Worm (Caenorhabditis elegans) whole organism, early embryonic: ENCODE data around the gene srz-37.
A peak's percentile ranks its signal among the peaks of the same experiment; 100 is the strongest.

Source experiments
- B0310.2 ChIP-seq: sonication (generic microtip); optimal IDR thresholded peaks from 2 replicates; lab custom pipeline; 2016; ENCODE audit warnings: mild to moderate bottlenecking, missing genetic modification characterization, missing compliant biosample characterization
- F13C5.2 ChIP-seq: sonication (generic microtip); optimal IDR thresholded peaks from 2 replicates; lab custom pipeline; 2017; ENCODE audit warnings: mild to moderate bottlenecking, missing genetic modification characterization, inconsistent platforms, missing compliant biosample characterization
- aly-1 ChIP-seq: sonication (generic microtip); optimal IDR thresholded peaks from 2 replicates; lab custom pipeline; 2016; ENCODE audit warnings: missing genetic modification characterization, missing compliant biosample characterization
- ama-1 ChIP-seq: fragments of 150-350 bp; optimal IDR thresholded peaks from 2 replicates; lab custom pipeline; 2014
- ceh-13 ChIP-seq: fragments of 200-800 bp; sonication (Bioruptor generic); optimal IDR thresholded peaks from 2 replicates; lab custom pipeline; 2018; ENCODE audit warnings: mild to moderate bottlenecking, missing genetic modification characterization, missing compliant biosample characterization
- ceh-36 ChIP-seq: sonication (generic microtip); optimal IDR thresholded peaks from 2 replicates; lab custom pipeline; 2016; ENCODE audit warnings: missing genetic modification characterization, inconsistent platforms, missing compliant biosample characterization
- ets-7 ChIP-seq: sonication (generic microtip); optimal IDR thresholded peaks from 2 replicates; lab custom pipeline; 2016; ENCODE audit warnings: missing genotype, missing genetic modification characterization, missing compliant biosample characterization
- flt-1 ChIP-seq: fragments of 200-800 bp; sonication (Bioruptor generic); IDR thresholded peaks from 2 replicates; pipeline ENCODE4 v1.3.6; 2022; ENCODE audit warnings: missing genetic modification characterization, missing compliant biosample characterization
- hmbx-1 ChIP-seq: sonication (generic microtip); optimal IDR thresholded peaks from 2 replicates; lab custom pipeline; 2016; ENCODE audit warnings: mild to moderate bottlenecking, missing genetic modification characterization, missing compliant biosample characterization
- hmg-4 ChIP-seq: fragments of 200-800 bp; sonication (Bioruptor generic); optimal IDR thresholded peaks from 2 replicates; lab custom pipeline; 2018; ENCODE audit warnings: mild to moderate bottlenecking, missing genetic modification characterization, missing compliant biosample characterization
- hnd-1 ChIP-seq: sonication (generic microtip); optimal IDR thresholded peaks from 2 replicates; lab custom pipeline; 2016; ENCODE audit warnings: missing genetic modification characterization, missing compliant biosample characterization
- pes-1 ChIP-seq: fragments of 200-800 bp; sonication (Bioruptor generic); IDR thresholded peaks from 2 replicates; pipeline ENCODE4 v1.3.6; 2022; ENCODE audit warnings: missing genetic modification reagents, missing genetic modification characterization, missing compliant biosample characterization
- scrt-1 ChIP-seq: fragments of 200-800 bp; sonication (Bioruptor generic); IDR thresholded peaks from 2 replicates; pipeline ENCODE4 v1.3.6; 2022; ENCODE audit warnings: missing genetic modification characterization, missing compliant biosample characterization
- sea-1 ChIP-seq: fragments of 200-800 bp; sonication (Bioruptor generic); conservative IDR thresholded peaks from 2 replicates; pipeline ENCODE4 v1.3.6; 2022; ENCODE audit warnings: missing genetic modification characterization, missing compliant biosample characterization
- tbx-11 ChIP-seq: fragments of 200-800 bp; sonication (Bioruptor generic); IDR thresholded peaks from 2 replicates; pipeline ENCODE4 v1.3.6; 2022; ENCODE audit warnings: missing genetic modification characterization, missing compliant biosample characterization
- tbx-37 ChIP-seq: fragments of 200-800 bp; sonication (Bioruptor generic); conservative IDR thresholded peaks from 2 replicates; pipeline ENCODE4 v1.3.6; 2022; ENCODE audit warnings: missing genetic modification reagents, missing genetic modification characterization, missing compliant biosample characterization
- tra-4 ChIP-seq: sonication (generic microtip); optimal IDR thresholded peaks from 2 replicates; lab custom pipeline; 2017; ENCODE audit warnings: missing genetic modification characterization, missing compliant biosample characterization

The srz-37 gene

DNA sequence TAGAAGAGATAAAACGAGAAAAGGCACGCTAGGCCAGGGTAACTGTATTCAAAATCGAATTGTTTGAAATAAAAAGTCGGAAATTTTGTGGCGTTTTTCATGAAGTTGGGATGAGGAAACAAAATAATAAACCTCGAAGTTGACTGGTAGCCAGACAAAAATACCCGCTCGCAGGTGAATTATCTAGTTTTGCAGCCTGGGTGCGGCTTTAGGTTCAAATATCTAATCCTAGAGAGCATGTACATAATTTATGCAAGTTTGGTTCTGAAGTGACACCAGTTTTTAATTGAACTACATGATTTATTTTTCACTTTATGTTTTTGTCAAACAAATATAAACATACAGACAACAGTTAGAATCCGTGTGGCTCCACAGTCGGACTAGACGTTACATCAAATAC, at the start of gene srz-37:
Gene srz-37 (minus strand): TSS at position 101 of the 400 bp plus-strand sequence.
- no peak for TF ChIP-seq tbx-37 (GFP tag; lab: Robert Waterston, UW)
- TF ChIP-seq F13C5.2 (tag; lab: Kevin White, UChicago) = no peak
- TF ChIP-seq B0310.2 (tag; lab: Kevin White, UChicago) = no peak
- TF ChIP-seq pes-1 (GFP tag; lab: Robert Waterston, UW) = no peak
- no peak for TF ChIP-seq ceh-13
- no peak for TF ChIP-seq scrt-1 (GFP tag; lab: Robert Waterston, UW)
- TF ChIP-seq hnd-1 = no peak

DNA sequence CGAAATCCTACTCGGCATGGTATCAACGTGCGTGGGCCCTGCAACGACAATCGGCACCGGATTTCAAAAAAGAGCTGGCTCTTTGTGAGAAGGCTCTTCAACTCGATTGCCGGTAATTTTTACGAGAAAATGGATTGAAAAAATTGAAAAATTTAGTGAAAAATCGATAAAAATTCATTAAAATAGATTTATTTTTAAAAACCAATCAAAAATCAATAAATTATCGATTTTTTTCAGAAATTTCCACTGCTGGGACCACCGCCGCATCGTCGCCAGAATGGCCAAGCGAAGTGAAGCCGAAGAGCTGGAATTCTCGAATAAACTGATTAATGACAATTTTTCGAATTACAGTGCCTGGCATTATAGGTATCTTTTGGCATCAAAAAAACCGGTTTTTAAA, 46.2 kb upstream of the srz-37 start:
- TF ChIP-seq F13C5.2 (tag; lab: Kevin White, UChicago) = no peak
- no peak for TF ChIP-seq flt-1 (GFP tag; lab: Robert Waterston, UW)

DNA sequence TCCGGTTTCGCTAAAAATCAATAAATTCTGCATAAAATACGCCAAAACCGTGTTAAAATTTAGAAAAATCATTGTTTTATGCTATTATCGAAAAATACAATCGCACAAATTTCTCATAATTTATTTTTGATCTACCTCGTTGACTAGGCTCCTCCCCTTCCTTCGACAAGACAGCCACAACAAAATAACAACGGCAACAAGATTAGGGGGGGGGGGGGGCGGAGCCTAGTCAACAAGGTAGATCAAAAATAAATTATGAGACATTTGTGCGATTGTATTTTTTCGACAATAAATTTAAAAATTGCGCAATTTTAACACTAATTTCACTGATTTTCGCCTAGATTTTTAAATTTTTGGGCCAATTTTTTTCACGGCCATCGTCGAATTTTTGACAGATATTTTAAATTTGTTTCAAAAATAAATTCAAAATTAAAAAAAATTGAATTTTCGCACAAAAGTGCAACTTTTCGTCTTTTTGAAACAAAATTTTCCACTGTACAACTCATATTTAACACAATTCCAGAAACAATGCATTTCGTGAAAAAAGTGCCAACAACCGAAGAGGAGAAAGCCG, 45.3 kb upstream of the srz-37 start, which contains the start of gene M57.2:
Gene M57.2 (plus strand): TSS at position 524 of the 574 bp plus-strand sequence.
- TF ChIP-seq hmbx-1 (tag; lab: Kevin White, UChicago) = no peak

DNA sequence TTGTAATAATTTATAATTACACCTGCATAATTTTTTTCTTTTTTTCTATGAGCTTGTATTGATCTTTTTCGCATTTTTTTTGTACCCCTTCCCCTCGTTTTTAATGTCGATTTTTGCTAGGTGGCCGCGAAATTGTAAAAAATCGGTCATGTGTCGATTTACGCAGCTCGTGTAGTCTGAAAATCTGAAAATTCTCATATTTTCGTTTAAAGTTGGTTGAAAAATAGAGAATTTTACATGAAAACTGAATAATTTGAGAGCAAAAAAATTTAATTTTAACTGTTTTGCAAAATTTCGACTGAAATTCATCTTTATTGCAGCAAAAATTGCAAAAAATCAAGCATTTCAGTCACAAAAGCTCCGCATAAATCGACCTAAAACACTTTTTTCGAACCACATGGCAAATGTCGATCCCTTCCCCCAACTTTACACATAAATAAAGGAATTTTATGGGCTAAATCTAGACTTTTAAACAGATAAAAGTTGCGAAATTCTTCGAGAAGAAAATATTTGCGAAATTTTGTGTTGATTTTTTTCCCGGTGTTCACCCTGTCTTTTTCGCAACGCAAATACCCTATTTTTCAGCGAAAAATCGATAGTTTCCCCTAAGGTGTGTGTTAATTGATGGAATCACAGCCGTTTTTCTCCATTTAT, 44.6 kb upstream of the srz-37 start:
- peak; percentile 61 for TF ChIP-seq ama-1 (lab: Kevin White, UChicago)
- TF ChIP-seq B0310.2 (tag; lab: Kevin White, UChicago) = peak; percentile 29
- no peak for TF ChIP-seq ceh-36 (tag; lab: Kevin White, UChicago)

DNA sequence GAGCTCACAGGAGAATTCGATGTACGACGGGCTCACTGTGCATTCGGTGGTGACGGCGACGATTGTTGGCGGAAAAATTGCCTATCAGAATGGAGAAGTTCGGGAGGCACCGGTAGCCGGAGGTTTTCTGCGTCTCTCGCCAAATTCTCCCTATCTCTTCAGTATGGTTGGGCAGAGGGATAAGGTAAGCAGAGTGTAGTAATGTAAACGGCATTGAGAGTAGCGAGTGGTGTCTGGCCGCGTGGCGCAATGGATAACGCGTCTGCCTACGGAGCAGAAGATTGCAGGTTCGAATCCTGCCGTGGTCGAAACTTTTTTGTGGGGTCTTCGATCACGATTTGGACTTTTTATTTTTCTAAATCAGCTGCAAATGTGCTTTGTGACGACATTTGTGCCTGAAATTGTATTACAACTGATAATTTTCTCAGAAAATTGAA, 42.9 kb upstream of the srz-37 start:
- TF ChIP-seq hmbx-1 (tag; lab: Kevin White, UChicago) (peak; percentile 45), F13C5.2 (tag; lab: Kevin White, UChicago) (peak; percentile 86), tbx-11 (peak; percentile 85), flt-1 (GFP tag; lab: Robert Waterston, UW) (peak; percentile 89), ceh-13 (peak; percentile 73), tra-4 (peak; percentile 51), aly-1 (tag; lab: Kevin White, UChicago) (peak; percentile 92), pes-1 (GFP tag; lab: Robert Waterston, UW) (peak; percentile 94), hnd-1 (peak; percentile 75), tbx-37 (GFP tag; lab: Robert Waterston, UW) (peak; percentile 82), scrt-1 (GFP tag; lab: Robert Waterston, UW) (peak; percentile 91), sea-1 (GFP tag; lab: Robert Waterston, UW) (peak; percentile 91), ama-1 (lab: Kevin White, UChicago) (peak; percentile 10), ets-7 (tag; lab: Kevin White, UChicago) (peak; percentile 67), hmg-4 (peak; percentile 89), ceh-36 (tag; lab: Kevin White, UChicago) (peak; percentile 86), B0310.2 (tag; lab: Kevin White, UChicago) (peak; percentile 85)

DNA sequence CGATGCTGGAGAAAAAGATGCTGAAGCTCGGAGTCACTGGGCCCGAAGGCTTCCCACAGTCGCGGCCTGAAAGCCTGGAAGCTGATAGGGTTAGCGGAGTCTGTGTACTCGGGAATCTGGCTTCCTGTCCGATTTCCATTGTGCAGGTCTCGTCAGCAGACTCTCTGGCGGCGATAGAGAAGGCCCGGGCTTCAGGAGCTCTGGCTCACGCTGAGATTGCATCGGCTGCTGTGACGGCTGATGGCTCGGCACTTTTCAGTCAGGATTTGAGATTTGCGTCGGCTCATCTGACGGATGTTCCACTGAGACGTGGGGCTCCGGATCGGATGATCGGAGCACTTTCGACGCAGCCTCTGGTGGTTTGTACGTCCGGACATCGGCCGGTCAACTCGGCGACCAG, 41.8 kb upstream of the srz-37 start:
- TF ChIP-seq scrt-1 (GFP tag; lab: Robert Waterston, UW) = 0 out of 2 replicates have a peak, but pooled peaks have one; percentile 29
- no peak for TF ChIP-seq ceh-36 (tag; lab: Kevin White, UChicago)

DNA sequence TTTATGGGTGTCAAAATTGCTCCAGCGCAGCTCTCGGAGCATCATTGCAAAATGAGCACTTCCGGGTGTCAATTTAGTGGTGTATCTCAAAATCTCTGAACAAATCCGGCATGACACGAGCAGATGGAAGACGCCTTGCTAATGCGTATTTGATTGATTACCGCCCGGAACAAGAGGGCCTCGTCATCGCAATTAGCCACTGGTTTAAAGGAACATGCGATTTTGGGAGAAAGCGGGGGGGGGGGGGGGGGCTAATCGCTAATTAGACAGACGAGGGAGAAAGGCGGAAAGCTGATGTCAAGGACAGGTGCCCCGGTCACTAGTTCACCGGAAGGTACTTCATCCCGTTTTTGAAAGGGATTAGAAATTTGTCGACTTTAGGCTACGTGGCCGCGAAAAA, 40.0 kb upstream of the srz-37 start:
- no peak for TF ChIP-seq hmg-4
- TF ChIP-seq tbx-37 (GFP tag; lab: Robert Waterston, UW) = no peak
- no peak for TF ChIP-seq hnd-1
- TF ChIP-seq ama-1 (lab: Kevin White, UChicago) = no peak
- TF ChIP-seq ceh-36 (tag; lab: Kevin White, UChicago) = peak; percentile 39
- no peak for TF ChIP-seq hmbx-1 (tag; lab: Kevin White, UChicago)
- 0 out of 2 replicates have a peak, but pooled peaks have one; percentile 18 for TF ChIP-seq flt-1 (GFP tag; lab: Robert Waterston, UW)

DNA sequence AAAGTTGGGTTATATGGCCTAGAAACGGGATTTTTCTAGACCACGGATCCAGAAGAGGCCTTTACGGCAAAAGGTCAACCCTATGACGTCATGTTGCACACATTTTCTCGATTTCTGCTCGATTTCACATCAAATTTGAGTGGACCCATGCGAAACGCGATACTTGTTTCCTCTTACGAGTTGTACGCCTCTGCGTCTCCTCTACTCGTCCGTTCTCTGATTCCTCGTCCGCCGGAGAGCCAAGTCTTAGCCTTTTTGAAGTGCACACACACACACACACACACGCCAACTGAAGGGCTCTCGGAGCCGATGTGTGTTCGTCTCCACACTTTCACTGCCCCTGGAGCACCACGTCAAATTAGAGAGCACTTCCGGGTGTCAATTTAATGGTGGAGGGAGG, 39.3 kb upstream of the srz-37 start:
- TF ChIP-seq ets-7 (tag; lab: Kevin White, UChicago) (no peak), flt-1 (GFP tag; lab: Robert Waterston, UW) (0 out of 2 replicates have a peak, but pooled peaks have one; percentile 9)

DNA sequence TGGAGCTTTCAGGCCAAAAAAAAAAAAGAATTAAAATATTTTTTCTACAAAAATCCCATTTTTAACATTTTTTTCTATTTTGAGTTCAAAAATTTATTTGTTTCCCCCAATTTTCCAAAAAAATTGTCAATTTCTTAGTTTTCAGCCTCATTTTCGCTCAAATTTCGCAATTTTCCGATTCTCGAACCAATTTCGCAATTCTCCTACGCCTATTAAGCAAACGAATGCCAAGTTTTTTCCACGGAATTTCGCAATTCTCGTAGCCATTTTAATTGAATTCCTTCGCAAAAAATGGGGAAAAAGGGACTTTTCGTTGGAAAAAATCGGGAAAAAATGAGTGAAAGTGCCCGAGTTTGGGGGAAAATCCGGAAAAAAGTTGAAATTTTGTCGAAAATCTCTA, 38.7 kb upstream of the srz-37 start:
- TF ChIP-seq B0310.2 (tag; lab: Kevin White, UChicago) = no peak
- TF ChIP-seq tra-4 = no peak
- TF ChIP-seq ets-7 (tag; lab: Kevin White, UChicago) = no peak
- no peak for TF ChIP-seq hmbx-1 (tag; lab: Kevin White, UChicago)
- TF ChIP-seq sea-1 (GFP tag; lab: Robert Waterston, UW) = no peak
- no peak for TF ChIP-seq hmg-4
- TF ChIP-seq scrt-1 (GFP tag; lab: Robert Waterston, UW) = no peak
- no peak for TF ChIP-seq aly-1 (tag; lab: Kevin White, UChicago)
- TF ChIP-seq hnd-1 = no peak
- TF ChIP-seq ama-1 (lab: Kevin White, UChicago) = no peak
- TF ChIP-seq pes-1 (GFP tag; lab: Robert Waterston, UW) = no peak
- TF ChIP-seq flt-1 (GFP tag; lab: Robert Waterston, UW) = no peak
- TF ChIP-seq ceh-13 = no peak
- no peak for TF ChIP-seq ceh-36 (tag; lab: Kevin White, UChicago)
- no peak for TF ChIP-seq tbx-11
- no peak for TF ChIP-seq tbx-37 (GFP tag; lab: Robert Waterston, UW)
- TF ChIP-seq F13C5.2 (tag; lab: Kevin White, UChicago) = no peak
